Worm (Caenorhabditis elegans) whole organism, L2 larva: ENCODE measurements around the gene zgpa-1.

Source experiments
- ZK546.5 ChIP-seq: sonication (generic microtip); optimal IDR thresholded peaks from 2 replicates; lab custom pipeline; 2017; ENCODE audit warnings: missing biosample characterization, missing genetic modification characterization
- ceh-82 ChIP-seq: fragments of 150-350 bp; optimal IDR thresholded peaks from 2 replicates; lab custom pipeline; 2014; ENCODE audit warnings: missing biosample characterization, missing genetic modification characterization
- lin-13 ChIP-seq: fragments of 150-350 bp; optimal IDR thresholded peaks from 2 replicates; lab custom pipeline; 2014; ENCODE audit warnings: missing biosample characterization, missing genetic modification reagents, missing genetic modification characterization
- nhr-25 ChIP-seq: fragments of 150-350 bp; sonication (generic microtip); optimal IDR thresholded peaks from 3 replicates; lab custom pipeline; 2014; ENCODE audit warnings: missing biosample characterization, missing genetic modification characterization
- sma-3 ChIP-seq: sonication (generic microtip); optimal IDR thresholded peaks from 2 replicates; lab custom pipeline; 2016; ENCODE audit warnings: missing genetic modification reagents, missing genetic modification characterization, missing compliant biosample characterization
- unc-55 ChIP-seq: fragments of 150-350 bp; sonication (generic microtip); optimal IDR thresholded peaks from 3 replicates; lab custom pipeline; 2014; ENCODE audit warnings: missing biosample characterization, missing genetic modification reagents, missing genetic modification characterization
- ztf-11 ChIP-seq: sonication (generic microtip); optimal IDR thresholded peaks from 2 replicates; lab custom pipeline; 2017; ENCODE audit warnings: missing biosample characterization, missing genetic modification characterization

DNA sequence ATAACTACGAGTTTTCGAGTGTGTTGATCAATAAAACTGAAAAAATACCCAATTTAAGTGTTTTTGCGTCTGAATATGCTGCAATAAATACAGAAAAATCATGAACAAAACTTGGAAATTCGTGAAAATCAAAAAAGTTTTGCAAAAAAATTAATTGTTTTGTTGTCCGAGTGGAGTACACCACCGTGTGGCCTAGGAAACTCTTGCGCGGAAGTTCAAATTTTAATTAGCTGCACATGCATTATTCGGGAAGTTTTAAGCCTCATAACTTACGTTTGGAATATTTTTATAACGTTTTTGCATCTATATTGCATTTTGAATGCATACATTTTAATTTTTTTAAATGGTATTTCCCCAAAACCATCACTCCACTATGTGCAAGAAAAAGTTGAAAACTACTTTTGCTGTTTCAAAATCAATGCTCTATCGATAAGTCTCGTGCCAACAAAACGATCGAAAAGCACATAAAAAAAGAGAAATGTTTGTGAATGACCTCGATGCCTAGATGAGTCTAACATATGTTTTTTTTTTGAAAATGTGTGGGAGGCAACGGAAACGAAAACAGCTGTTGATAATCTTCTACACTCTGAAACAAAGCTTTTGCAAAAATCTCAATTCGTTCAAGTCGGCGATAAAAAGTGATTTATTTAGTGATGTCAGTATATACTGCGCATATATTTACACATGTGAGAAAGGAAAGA is 3.9 kb upstream of the zgpa-1 start:
- TF ChIP-seq ZK546.5 (tag; lab: Kevin White, UChicago), result no peak
- TF ChIP-seq sma-3 (GFP tag; lab: Kevin White, UChicago), result peak; percentile 57
- no peak for TF ChIP-seq lin-13
- TF ChIP-seq unc-55, result peak; percentile 41
- TF ChIP-seq ztf-11 (tag; lab: Kevin White, UChicago), result no peak
- TF ChIP-seq ceh-82, result no peak
- no peak for TF ChIP-seq nhr-25
